Worm (Caenorhabditis elegans) whole organism, L1 larva: Measurements from ENCODE around the gene srab-26.

Experiments used
- C04F5.9 ChIP-seq: sonication (generic microtip); optimal IDR thresholded peaks from 2 replicates; lab custom pipeline; 2016; ENCODE audit warnings: missing genetic modification characterization, missing compliant biosample characterization
- C16A3.4 ChIP-seq: fragments of 150-350 bp; optimal IDR thresholded peaks from 2 replicates; lab custom pipeline; 2014; ENCODE audit warnings: missing biosample characterization, missing genetic modification characterization
- F16B12.6 ChIP-seq: fragments of 150-350 bp; optimal IDR thresholded peaks from 2 replicates; lab custom pipeline; 2014; ENCODE audit warnings: missing biosample characterization, missing genetic modification characterization
- aly-2 ChIP-seq: fragments of 150-350 bp; optimal IDR thresholded peaks from 2 replicates; lab custom pipeline; 2014; ENCODE audit warnings: missing biosample characterization, missing genetic modification characterization
- ama-1 ChIP-seq: fragments of 150-350 bp; optimal IDR thresholded peaks from 2 replicates; lab custom pipeline; 2014
- blmp-1 ChIP-seq: fragments of 150-350 bp; optimal IDR thresholded peaks from 2 replicates; lab custom pipeline; 2014; ENCODE audit warnings: missing biosample characterization, missing genetic modification characterization
- ceh-63 ChIP-seq: fragments of 200-800 bp; sonication (Bioruptor generic); optimal IDR thresholded peaks from 2 replicates; lab custom pipeline; 2018; ENCODE audit warnings: mild to moderate bottlenecking, missing genetic modification characterization, missing compliant biosample characterization
- ceh-82 ChIP-seq, 3 experiments: fragments of 150-350 bp in 1 of 3; sonication (generic microtip) in 2 of 3; optimal IDR thresholded peaks; 2 replicates each; lab custom pipeline; 2014 to 2017; ENCODE audit warnings: missing biosample characterization in 3 of 3, missing genetic modification characterization in 3 of 3
- ces-1 ChIP-seq: fragments of 150-350 bp; optimal IDR thresholded peaks from 2 replicates; lab custom pipeline; 2014; ENCODE audit warnings: missing biosample characterization, missing genetic modification reagents, missing genetic modification characterization
- dpl-1 ChIP-seq, 3 experiments: fragments of 150-350 bp in 2 of 3; sonication (generic microtip) in 1 of 3; optimal IDR thresholded peaks; 2 replicates each; lab custom pipeline; 2014 to 2017; ENCODE audit warnings: missing biosample characterization in 3 of 3, missing genetic modification characterization in 3 of 3, missing genetic modification reagents in 3 of 3
- dsc-1 ChIP-seq: sonication (generic microtip); optimal IDR thresholded peaks from 2 replicates; lab custom pipeline; 2016; ENCODE audit warnings: mild to moderate bottlenecking, missing genetic modification characterization, missing compliant biosample characterization
- efl-1 ChIP-seq, 4 experiments: fragments of 150-350 bp; optimal IDR thresholded peaks in 3 of 4; peaks in 1 of 4; 1 replicate in 1 of 4; 2 replicates in 3 of 4; lab custom pipeline; 2014; ENCODE audit warnings: missing biosample characterization in 2 of 4, missing genetic modification characterization in 2 of 4, missing genetic modification reagents in 2 of 4
- elt-2 ChIP-seq: sonication (generic microtip); optimal IDR thresholded peaks from 2 replicates; lab custom pipeline; 2016; ENCODE audit warnings: missing genetic modification characterization, mild to moderate bottlenecking, inconsistent platforms, missing compliant biosample characterization, missing genetic modification reagents
- elt-3 ChIP-seq, 6 experiments: fragments of 150-350 bp in 1 of 6; sonication (generic microtip); optimal IDR thresholded peaks; 2 replicates each; lab custom pipeline; 2017 to 2018; ENCODE audit warnings: missing biosample characterization in 6 of 6, missing genetic modification characterization in 6 of 6, inconsistent platforms in 1 of 6
- ets-5 ChIP-seq: fragments of 200-800 bp; sonication (Bioruptor generic); IDR thresholded peaks from 2 replicates; pipeline ENCODE4 v1.3.6; 2022; ENCODE audit warnings: missing genetic modification characterization, missing compliant biosample characterization
- fkh-8 ChIP-seq: sonication (generic microtip); optimal IDR thresholded peaks from 2 replicates; lab custom pipeline; 2016; ENCODE audit warnings: mild to moderate bottlenecking, missing genetic modification characterization, missing compliant biosample characterization
- fos-1 ChIP-seq: fragments of 150-350 bp; optimal IDR thresholded peaks from 2 replicates; lab custom pipeline; 2014; ENCODE audit warnings: missing biosample characterization, missing genetic modification characterization
- irx-1 ChIP-seq: sonication (generic microtip); optimal IDR thresholded peaks from 2 replicates; lab custom pipeline; 2016; ENCODE audit warnings: missing genetic modification characterization, missing compliant biosample characterization
- lin-14 ChIP-seq: fragments of 200-800 bp; sonication (Bioruptor generic); optimal IDR thresholded peaks from 2 replicates; lab custom pipeline; 2018; ENCODE audit warnings: mild to moderate bottlenecking, missing genetic modification characterization, moderate library complexity, missing compliant biosample characterization
- lin-15B ChIP-seq: fragments of 150-350 bp; sonication (generic microtip); optimal IDR thresholded peaks from 3 replicates; lab custom pipeline; 2014; ENCODE audit warnings: missing biosample characterization, missing genetic modification characterization
- lin-35 ChIP-seq, 2 experiments: fragments of 150-350 bp; optimal IDR thresholded peaks; 2 replicates each; lab custom pipeline; 2014; ENCODE audit warnings: missing biosample characterization in 2 of 2, missing genetic modification characterization in 2 of 2, missing genetic modification reagents in 2 of 2
- lin-39 ChIP-seq: fragments of 150-350 bp; optimal IDR thresholded peaks from 2 replicates; lab custom pipeline; 2014; ENCODE audit warnings: missing biosample characterization, missing genetic modification reagents, missing genetic modification characterization
- lir-3 ChIP-seq: sonication (generic microtip); optimal IDR thresholded peaks from 2 replicates; lab custom pipeline; 2016; ENCODE audit warnings: mild to moderate bottlenecking, missing genetic modification characterization, moderate library complexity, missing compliant biosample characterization; ENCODE audit not compliant: poor library complexity
- lsy-2 ChIP-seq, 2 experiments: fragments of 150-350 bp; optimal IDR thresholded peaks; 2 replicates each; lab custom pipeline; 2014; ENCODE audit warnings: missing biosample characterization in 2 of 2, missing genetic modification characterization in 2 of 2
- mdl-1 ChIP-seq, 2 experiments: fragments of 150-350 bp; optimal IDR thresholded peaks; 2 replicates each; lab custom pipeline; 2014 to 2017; ENCODE audit warnings: missing biosample characterization in 2 of 2, missing genetic modification characterization in 2 of 2, inconsistent platforms in 1 of 2
- mep-1 ChIP-seq: fragments of 150-350 bp; optimal IDR thresholded peaks from 2 replicates; lab custom pipeline; 2014; ENCODE audit warnings: missing biosample characterization, missing genetic modification characterization
- nhr-19 ChIP-seq: fragments of 200-800 bp; sonication (Bioruptor generic); conservative IDR thresholded peaks from 2 replicates; pipeline ENCODE4 v1.3.6; 2022; ENCODE audit warnings: missing genetic modification characterization, missing compliant biosample characterization
- nhr-20 ChIP-seq: sonication (generic microtip); optimal IDR thresholded peaks from 2 replicates; lab custom pipeline; 2016; ENCODE audit warnings: mild to moderate bottlenecking, missing genetic modification characterization, missing compliant biosample characterization
- nhr-237 ChIP-seq: fragments of 150-350 bp; optimal IDR thresholded peaks from 2 replicates; lab custom pipeline; 2014; ENCODE audit warnings: missing biosample characterization, missing genetic modification characterization
- nhr-47 ChIP-seq: sonication (generic microtip); optimal IDR thresholded peaks from 2 replicates; lab custom pipeline; 2016; ENCODE audit warnings: mild to moderate bottlenecking, missing genetic modification characterization, moderate library complexity, missing compliant biosample characterization
- nhr-71 ChIP-seq: sonication (generic microtip); optimal IDR thresholded peaks from 2 replicates; lab custom pipeline; 2016; ENCODE audit warnings: mild to moderate bottlenecking, missing genetic modification characterization, moderate library complexity, missing compliant biosample characterization
- nhr-76 ChIP-seq: sonication (generic microtip); optimal IDR thresholded peaks from 2 replicates; lab custom pipeline; 2017; ENCODE audit warnings: missing biosample characterization, missing genetic modification characterization
- nhr-77 ChIP-seq: fragments of 150-350 bp; optimal IDR thresholded peaks from 2 replicates; lab custom pipeline; 2014; ENCODE audit warnings: missing biosample characterization, missing genetic modification characterization
- nhr-85 ChIP-seq: sonication (generic microtip); peaks from one replicate; lab custom pipeline; 2016; ENCODE audit warnings: missing genetic modification characterization, inconsistent platforms, missing compliant biosample characterization
- nhr-90 ChIP-seq: sonication (generic microtip); optimal IDR thresholded peaks from 2 replicates; lab custom pipeline; 2016; ENCODE audit warnings: mild to moderate bottlenecking, missing genetic modification characterization, missing compliant biosample characterization; ENCODE audit not compliant: poor library complexity
- pag-3 ChIP-seq: sonication (generic microtip); optimal IDR thresholded peaks from 2 replicates; lab custom pipeline; 2017; ENCODE audit warnings: missing genetic modification characterization, mild to moderate bottlenecking, missing compliant biosample characterization, antibody characterized with exemption, borderline replicate concordance; ENCODE audit not compliant: insufficient read depth
- rnt-1 ChIP-seq: sonication (generic microtip); optimal IDR thresholded peaks from 2 replicates; lab custom pipeline; 2016; ENCODE audit warnings: mild to moderate bottlenecking, missing genetic modification characterization, moderate library complexity, missing compliant biosample characterization
- snu-23 ChIP-seq: sonication (generic microtip); optimal IDR thresholded peaks from 2 replicates; lab custom pipeline; 2016; ENCODE audit warnings: missing genetic modification characterization, missing compliant biosample characterization
- sox-4 ChIP-seq: sonication (generic microtip); optimal IDR thresholded peaks from 2 replicates; lab custom pipeline; 2016; ENCODE audit warnings: missing genetic modification characterization, missing compliant biosample characterization
- sptf-1 ChIP-seq: fragments of 150-350 bp; optimal IDR thresholded peaks from 2 replicates; lab custom pipeline; 2014; ENCODE audit warnings: missing biosample characterization, missing genetic modification characterization
- swsn-7 ChIP-seq: sonication (generic microtip); optimal IDR thresholded peaks from 2 replicates; lab custom pipeline; 2016; ENCODE audit warnings: missing genetic modification characterization, missing compliant biosample characterization
- tbx-2 ChIP-seq: sonication (generic microtip); optimal IDR thresholded peaks from 2 replicates; lab custom pipeline; 2016; ENCODE audit warnings: missing genetic modification characterization, missing compliant biosample characterization
- tlp-1 ChIP-seq: fragments of 150-350 bp; optimal IDR thresholded peaks from 2 replicates; lab custom pipeline; 2014; ENCODE audit warnings: missing biosample characterization, missing genetic modification characterization
- unc-130 ChIP-seq: fragments of 150-350 bp; optimal IDR thresholded peaks from 2 replicates; lab custom pipeline; 2017; ENCODE audit warnings: missing biosample characterization, missing genetic modification characterization, inconsistent platforms
- unc-30 ChIP-seq: sonication (generic microtip); optimal IDR thresholded peaks from 2 replicates; lab custom pipeline; 2017; ENCODE audit warnings: missing biosample characterization, missing genetic modification characterization
- unc-62 ChIP-seq: fragments of 150-350 bp; optimal IDR thresholded peaks from 2 replicates; lab custom pipeline; 2014; ENCODE audit warnings: missing biosample characterization, missing genetic modification reagents, missing genetic modification characterization
- unc-98 ChIP-seq: fragments of 200-800 bp; sonication (Bioruptor generic); IDR thresholded peaks from 2 replicates; pipeline ENCODE4 v1.3.6; 2022; ENCODE audit warnings: missing genetic modification characterization, missing compliant biosample characterization
- vab-15 ChIP-seq: sonication (generic microtip); optimal IDR thresholded peaks from 2 replicates; lab custom pipeline; 2017; ENCODE audit warnings: missing genotype, mild to moderate bottlenecking, missing genetic modification characterization, missing compliant biosample characterization
- xbp-1 ChIP-seq: sonication (generic microtip); optimal IDR thresholded peaks from 2 replicates; lab custom pipeline; 2016; ENCODE audit warnings: missing genetic modification characterization, missing compliant biosample characterization
- zip-4 ChIP-seq: fragments of 200-800 bp; sonication (Bioruptor generic); optimal IDR thresholded peaks from 2 replicates; lab custom pipeline; 2018; ENCODE audit warnings: mild to moderate bottlenecking, missing genetic modification characterization, moderate library complexity, missing compliant biosample characterization
- ztf-4 ChIP-seq: fragments of 150-350 bp; optimal IDR thresholded peaks from 2 replicates; lab custom pipeline; 2014; ENCODE audit warnings: missing biosample characterization, missing genetic modification characterization

Gene srab-26

ce11 chrV:9855920-9856852, 23.1 kb downstream of the srab-26 start:
- no peak for TF ChIP-seq fos-1 (tag; lab: Kevin White, UChicago)
- TF ChIP-seq C16A3.4 (tag; lab: Kevin White, UChicago), result no peak
- peak; percentile 33 for TF ChIP-seq tbx-2
- peak; percentile 56 for TF ChIP-seq nhr-20
- TF ChIP-seq elt-2 (tag; lab: Kevin White, UChicago), result no peak
- TF ChIP-seq ces-1 (GFP tag; lab: Kevin White, UChicago), result no peak
- TF ChIP-seq zip-4, result no peak
- TF ChIP-seq lin-14, result peak; percentile 83
- no peak for TF ChIP-seq unc-30 (tag; lab: Kevin White, UChicago)
- TF ChIP-seq efl-1 (optimal IDR thresholded peaks at IDR 0.05; lab: Kevin White, UChicago), result peak; percentile 51 to 67
- TF ChIP-seq efl-1 (GFP tag; optimal IDR thresholded peaks at IDR 0.05 in 1 of 2; lab: Kevin White, UChicago), result peak; percentile 41 to 89
- no peak for TF ChIP-seq tlp-1 (tag; lab: Kevin White, UChicago)
- peak; percentile 11 to 51 for TF ChIP-seq lin-35 (GFP tag; optimal IDR thresholded peaks at IDR 0.05; lab: Kevin White, UChicago)
- TF ChIP-seq sptf-1 (tag; lab: Kevin White, UChicago), result no peak
- TF ChIP-seq nhr-19 (GFP tag; lab: Robert Waterston, UW), result peak; percentile 42
- no peak for TF ChIP-seq aly-2 (tag; lab: Kevin White, UChicago)
- peak; percentile 75 for TF ChIP-seq blmp-1
- peak; percentile 8 for TF ChIP-seq irx-1 (tag; lab: Kevin White, UChicago)
- TF ChIP-seq lin-15B (tag; lab: Kevin White, UChicago), result no peak
- no peak for TF ChIP-seq F16B12.6 (tag; lab: Kevin White, UChicago)
- peak; percentile 4 for TF ChIP-seq ama-1
- no peak for TF ChIP-seq ztf-4
- TF ChIP-seq dpl-1 (GFP tag; optimal IDR thresholded peaks at IDR 0.05; lab: Kevin White, UChicago), result peak in 2 of 3 experiments; percentile 45 to 51
- TF ChIP-seq nhr-47 (tag; lab: Kevin White, UChicago), result peak; percentile 32
- TF ChIP-seq ets-5 (GFP tag; lab: Robert Waterston, UW), result no peak
- TF ChIP-seq nhr-77 (tag; lab: Kevin White, UChicago), result no peak
- TF ChIP-seq vab-15, result no peak
- TF ChIP-seq pag-3, result no peak
- no peak for TF ChIP-seq sox-4 (tag; lab: Kevin White, UChicago)
- TF ChIP-seq unc-62 (GFP tag; lab: Kevin White, UChicago), result no peak
- peak; percentile 31 for TF ChIP-seq fkh-8 (tag; lab: Kevin White, UChicago)
- TF ChIP-seq lin-39, result no peak
- TF ChIP-seq nhr-237 (tag; lab: Kevin White, UChicago), result no peak
- TF ChIP-seq mep-1, result peak; percentile 64
- TF ChIP-seq unc-130 (tag; lab: Kevin White, UChicago), result no peak
- TF ChIP-seq unc-98 (GFP tag; lab: Robert Waterston, UW), result no peak
- peak; percentile 38 to 40 for TF ChIP-seq lsy-2 (tag; optimal IDR thresholded peaks at IDR 0.05; lab: Kevin White, UChicago)
- peak; percentile 61 for TF ChIP-seq snu-23 (GFP tag; lab: Kevin White, UChicago)
- TF ChIP-seq nhr-85 (tag; lab: Kevin White, UChicago), result peak; percentile 66
- TF ChIP-seq nhr-90 (tag; lab: Kevin White, UChicago), result peak; percentile 9
- TF ChIP-seq elt-3 (tag; optimal IDR thresholded peaks at IDR 0.05; lab: Kevin White, UChicago), result peak in 1 of 6 experiments; percentile 25
- TF ChIP-seq ceh-82 (tag; optimal IDR thresholded peaks at IDR 0.05; lab: Kevin White, UChicago), result no peak
- TF ChIP-seq nhr-76 (tag; lab: Kevin White, UChicago), result no peak
- peak in 1 of 2 experiments; percentile 32 for TF ChIP-seq mdl-1 (tag; optimal IDR thresholded peaks at IDR 0.05; lab: Kevin White, UChicago)
- TF ChIP-seq swsn-7 (tag; lab: Kevin White, UChicago), result peak; percentile 45
- peak; percentile 31 for TF ChIP-seq nhr-71 (tag; lab: Kevin White, UChicago)
- no peak for TF ChIP-seq C04F5.9 (tag; lab: Kevin White, UChicago)
- no peak for TF ChIP-seq ceh-63 (GFP tag; lab: Kevin White, UChicago)
- TF ChIP-seq xbp-1 (tag; lab: Kevin White, UChicago), result peak; percentile 70
- peak; percentile 9 for TF ChIP-seq dsc-1 (tag; lab: Kevin White, UChicago)
- TF ChIP-seq lir-3 (tag; lab: Kevin White, UChicago), result no peak
- peak; percentile 67 for TF ChIP-seq rnt-1
